Worm (Caenorhabditis elegans) whole organism, L4 larva: ENCODE results near the gene C14C10.2.

Experiments used
- F10B5.3 ChIP-seq: sonication (generic microtip); optimal IDR thresholded peaks from 2 replicates; lab custom pipeline; 2016; ENCODE audit warnings: mild to moderate bottlenecking, missing genetic modification characterization, missing compliant biosample characterization
- F37D6.2 ChIP-seq: sonication (generic microtip); optimal IDR thresholded peaks from 2 replicates; lab custom pipeline; 2016; ENCODE audit warnings: mild to moderate bottlenecking, missing genetic modification characterization, missing compliant biosample characterization
- T20F7.1 ChIP-seq: fragments of 200-800 bp; sonication (Bioruptor generic); optimal IDR thresholded peaks from 2 replicates; lab custom pipeline; 2018; ENCODE audit warnings: mild to moderate bottlenecking, missing genetic modification characterization, missing compliant biosample characterization
- Y105C5A.15 ChIP-seq: fragments of 200-800 bp; sonication (Bioruptor generic); IDR thresholded peaks from 2 replicates; pipeline ENCODE4 v1.3.6; 2022; ENCODE audit warnings: missing genetic modification characterization, missing compliant biosample characterization
- Y48G9A.11 ChIP-seq: fragments of 200-800 bp; sonication (Bioruptor generic); IDR thresholded peaks from 2 replicates; pipeline ENCODE4 v1.3.6; 2022; ENCODE audit warnings: missing genetic modification reagents, missing genetic modification characterization, missing compliant biosample characterization
- Y75B8A.6 ChIP-seq: fragments of 200-800 bp; sonication (Bioruptor generic); IDR thresholded peaks from 2 replicates; pipeline ENCODE4 v1.3.6; 2022; ENCODE audit warnings: missing genetic modification reagents, missing genetic modification characterization, missing compliant biosample characterization
- ZK337.2 ChIP-seq: fragments of 200-800 bp; sonication (Bioruptor generic); IDR thresholded peaks from 2 replicates; pipeline ENCODE4 v1.3.6; 2022; ENCODE audit warnings: missing genetic modification reagents, missing genetic modification characterization, missing compliant biosample characterization
- aly-2 ChIP-seq: sonication (generic microtip); optimal IDR thresholded peaks from 2 replicates; lab custom pipeline; 2018; ENCODE audit warnings: missing biosample characterization, missing genetic modification characterization
- ama-1 ChIP-seq: fragments of 150-350 bp; optimal IDR thresholded peaks from 2 replicates; lab custom pipeline; 2014; ENCODE audit warnings: inconsistent platforms, mixed read lengths
- arid-1 ChIP-seq: fragments of 200-800 bp; sonication (Bioruptor generic); conservative IDR thresholded peaks from 2 replicates; pipeline ENCODE4 v1.3.6; 2022; ENCODE audit warnings: missing genetic modification reagents, missing genetic modification characterization, missing compliant biosample characterization
- ceh-44 ChIP-seq: fragments of 200-800 bp; sonication (Bioruptor generic); IDR thresholded peaks from 2 replicates; pipeline ENCODE4 v1.3.6; 2022; ENCODE audit warnings: missing genetic modification reagents, missing genetic modification characterization, missing compliant biosample characterization
- ceh-62 ChIP-seq: sonication (generic microtip); optimal IDR thresholded peaks from 2 replicates; lab custom pipeline; 2017; ENCODE audit warnings: missing biosample characterization, missing genetic modification characterization
- daf-12 ChIP-seq: fragments of 150-350 bp; optimal IDR thresholded peaks from 2 replicates; lab custom pipeline; 2014; ENCODE audit warnings: missing biosample characterization, missing genetic modification reagents, missing genetic modification characterization
- daf-19 ChIP-seq: fragments of 200-800 bp; sonication (Bioruptor generic); conservative IDR thresholded peaks from 2 replicates; pipeline ENCODE4 v1.3.6; 2022; ENCODE audit warnings: missing genetic modification characterization, missing compliant biosample characterization
- daf-8 ChIP-seq: fragments of 200-800 bp; sonication (Bioruptor generic); IDR thresholded peaks from 2 replicates; pipeline ENCODE4 v1.3.6; 2022; ENCODE audit warnings: missing genetic modification characterization, missing compliant biosample characterization
- dmd-6 ChIP-seq: fragments of 200-800 bp; sonication (Bioruptor generic); IDR thresholded peaks from 2 replicates; pipeline ENCODE4 v1.3.6; 2022; ENCODE audit warnings: missing genetic modification reagents, missing genetic modification characterization, missing compliant biosample characterization
- duxl-1 ChIP-seq: sonication (generic microtip); optimal IDR thresholded peaks from 2 replicates; lab custom pipeline; 2016; ENCODE audit warnings: mild to moderate bottlenecking, missing genetic modification characterization, moderate library complexity, missing compliant biosample characterization; ENCODE audit not compliant: poor library complexity
- egl-27 ChIP-seq: sonication (generic microtip); optimal IDR thresholded peaks from 3 replicates; lab custom pipeline; 2017; ENCODE audit warnings: missing biosample characterization, missing genetic modification reagents, missing genetic modification characterization
- hlh-11 ChIP-seq: fragments of 200-800 bp; sonication (Bioruptor generic); optimal IDR thresholded peaks from 2 replicates; lab custom pipeline; 2018; ENCODE audit warnings: mild to moderate bottlenecking, missing genetic modification characterization, missing compliant biosample characterization
- hmg-1.1 ChIP-seq: fragments of 200-800 bp; sonication (Bioruptor generic); IDR thresholded peaks from 2 replicates; pipeline ENCODE4 v1.3.6; 2022; ENCODE audit warnings: missing genetic modification reagents, missing genetic modification characterization, missing compliant biosample characterization
- lim-7 ChIP-seq: fragments of 200-800 bp; sonication (Bioruptor generic); IDR thresholded peaks from 2 replicates; pipeline ENCODE4 v1.3.6; 2022; ENCODE audit warnings: missing genetic modification characterization, missing compliant biosample characterization
- lin-15B ChIP-seq: fragments of 150-350 bp; sonication (generic microtip); optimal IDR thresholded peaks from 3 replicates; lab custom pipeline; 2014; ENCODE audit warnings: missing biosample characterization, missing genetic modification characterization
- lin-29 ChIP-seq: fragments of 200-800 bp; sonication (Bioruptor generic); IDR thresholded peaks from 2 replicates; pipeline ENCODE4 v1.3.6; 2022; ENCODE audit warnings: missing genetic modification reagents, missing genetic modification characterization, missing compliant biosample characterization
- madf-9 ChIP-seq: fragments of 200-800 bp; sonication (Bioruptor generic); conservative IDR thresholded peaks from 2 replicates; pipeline ENCODE4 v1.3.6; 2022; ENCODE audit warnings: missing genetic modification reagents, missing genetic modification characterization, missing compliant biosample characterization
- mdt-29 ChIP-seq: fragments of 200-800 bp; sonication (Bioruptor generic); IDR thresholded peaks from 2 replicates; pipeline ENCODE4 v1.3.6; 2022; ENCODE audit warnings: missing genetic modification reagents, missing genetic modification characterization, missing compliant biosample characterization
- mep-1 ChIP-seq: fragments of 150-350 bp; sonication (generic microtip); optimal IDR thresholded peaks from 3 replicates; lab custom pipeline; 2014; ENCODE audit warnings: missing biosample characterization, missing genetic modification characterization
- mes-2 ChIP-seq: sonication (generic microtip); optimal IDR thresholded peaks from 2 replicates; lab custom pipeline; 2016; ENCODE audit warnings: missing genotype, mild to moderate bottlenecking, missing genetic modification characterization, missing compliant biosample characterization; ENCODE audit not compliant: poor library complexity, severe bottlenecking
- mxl-2 ChIP-seq: fragments of 200-800 bp; sonication (Bioruptor generic); conservative IDR thresholded peaks from 2 replicates; pipeline ENCODE4 v1.3.6; 2022; ENCODE audit warnings: missing genetic modification reagents, missing genetic modification characterization, missing compliant biosample characterization
- nhr-237 ChIP-seq: sonication (generic microtip); optimal IDR thresholded peaks from 2 replicates; lab custom pipeline; 2017; ENCODE audit warnings: missing biosample characterization, missing genetic modification characterization
- nhr-25 ChIP-seq: sonication (generic microtip); optimal IDR thresholded peaks from 2 replicates; lab custom pipeline; 2017; ENCODE audit warnings: missing genetic modification characterization, mild to moderate bottlenecking, missing compliant biosample characterization, antibody characterized with exemption, moderate library complexity, borderline replicate concordance; ENCODE audit not compliant: insufficient read depth
- nhr-6 ChIP-seq: fragments of 150-350 bp; optimal IDR thresholded peaks from 2 replicates; lab custom pipeline; 2014; ENCODE audit warnings: missing biosample characterization, missing genetic modification characterization
- nhr-77 ChIP-seq: fragments of 150-350 bp; optimal IDR thresholded peaks from 2 replicates; lab custom pipeline; 2014; ENCODE audit warnings: missing biosample characterization, missing genetic modification characterization
- unc-130 ChIP-seq: sonication (generic microtip); optimal IDR thresholded peaks from 2 replicates; lab custom pipeline; 2016; ENCODE audit warnings: missing genetic modification reagents, missing genetic modification characterization, missing compliant biosample characterization
- unc-39 ChIP-seq: sonication (generic microtip); optimal IDR thresholded peaks from 2 replicates; lab custom pipeline; 2017; ENCODE audit warnings: missing biosample characterization, missing genetic modification characterization
- unc-62 ChIP-seq, 3 experiments: fragments of 150-350 bp in 1 of 3; sonication (generic microtip); optimal IDR thresholded peaks in 2 of 3; peaks in 1 of 3; 1 replicate in 1 of 3; 2 replicates in 2 of 3; lab custom pipeline; 2014 to 2017; ENCODE audit warnings: missing biosample characterization in 3 of 3, missing genetic modification characterization in 3 of 3, missing genetic modification reagents in 3 of 3, missing genotype in 1 of 3
- zfp-2 ChIP-seq: sonication (generic microtip); optimal IDR thresholded peaks from 2 replicates; lab custom pipeline; 2016; ENCODE audit warnings: mild to moderate bottlenecking, missing genetic modification characterization, missing compliant biosample characterization
- ztf-11 ChIP-seq: fragments of 150-350 bp; optimal IDR thresholded peaks from 2 replicates; lab custom pipeline; 2014; ENCODE audit warnings: missing biosample characterization, missing genetic modification characterization

The C14C10.2 gene

ce11 chrV:12590601-12591000 is 1.7 kb downstream of the C14C10.2 start, which contains the start of gene ttr-43:
ttr-43 (minus strand) TSS chrV:12590701.
- TF ChIP-seq madf-9 (GFP tag; lab: Robert Waterston, UW) (no peak), ceh-44 (no peak), aly-2 (no peak), nhr-25 (tag; lab: Kevin White, UChicago) (no peak), zfp-2 (no peak)
- TF ChIP-seq, all 104 proteins: peak for 0

- TF ChIP-seq Y48G9A.11 (GFP tag; lab: Robert Waterston, UW) (no peak), hmg-1.1 (no peak), daf-12 (tag; lab: Kevin White, UChicago) (no peak), duxl-1 (tag; lab: Kevin White, UChicago) (no peak), F10B5.3 (tag; lab: Kevin White, UChicago) (no peak), daf-19 (GFP tag; lab: Robert Waterston, UW) (no peak), nhr-77 (tag; lab: Kevin White, UChicago) (no peak), hlh-11 (tag; lab: Kevin White, UChicago) (no peak), mdt-29 (GFP tag; lab: Robert Waterston, UW) (no peak), mes-2 (tag; lab: Kevin White, UChicago) (no peak), lin-29 (no peak), Y75B8A.6 (GFP tag; lab: Robert Waterston, UW) (no peak), unc-39 (no peak), egl-27 (tag; lab: Kevin White, UChicago) (no peak), unc-62 (GFP tag; optimal IDR thresholded peaks at IDR 0.05 in 1 of 2; lab: Kevin White, UChicago) (no peak), unc-62 (tag; optimal IDR thresholded peaks at IDR 0.05; lab: Kevin White, UChicago) (no peak), Y105C5A.15 (GFP tag; lab: Robert Waterston, UW) (no peak), ceh-44 (no peak), ama-1 (lab: Kevin White, UChicago) (no peak), lin-15B (tag; lab: Kevin White, UChicago) (no peak), F37D6.2 (tag; lab: Kevin White, UChicago) (no peak)
Measured at ce11 chrV:12588030-12588429, 4.2 kb downstream of the C14C10.2 start, which contains the start of gene C14C10.1. C14C10.1 (plus strand) TSS chrV:12588330.

ce11 chrV:12586793-12587192 is 5.5 kb downstream of the C14C10.2 start:
- TF ChIP-seq ZK337.2 (GFP tag; lab: Robert Waterston, UW) (no peak), mdt-29 (GFP tag; lab: Robert Waterston, UW) (no peak), nhr-6 (tag; lab: Kevin White, UChicago) (no peak), T20F7.1 (GFP tag; lab: Kevin White, UChicago) (no peak), dmd-6 (GFP tag; lab: Robert Waterston, UW) (no peak), daf-8 (GFP tag; lab: Robert Waterston, UW) (no peak), mxl-2 (GFP tag; lab: Robert Waterston, UW) (no peak), mep-1 (tag; lab: Kevin White, UChicago) (no peak), unc-130 (GFP tag; lab: Kevin White, UChicago) (no peak), arid-1 (no peak), lim-7 (no peak), nhr-237 (tag; lab: Kevin White, UChicago) (no peak), ztf-11 (no peak), ceh-62 (tag; lab: Kevin White, UChicago) (no peak)
